Worm (Caenorhabditis elegans) whole organism, mixed stage, embryonic: ENCODE measurements around the gene T19D2.13.

ENCODE experiments used
- M03D4.4 ChIP-seq: sonication (generic microtip); optimal IDR thresholded peaks from 2 replicates; lab custom pipeline; 2017; ENCODE audit warnings: mild to moderate bottlenecking, missing genetic modification characterization, missing compliant biosample characterization
- bed-3 ChIP-seq: fragments of 200-800 bp; sonication (Bioruptor generic); optimal IDR thresholded peaks from 3 replicates; lab custom pipeline; 2018; ENCODE audit warnings: mild to moderate bottlenecking, missing genetic modification characterization, moderate library complexity, missing compliant biosample characterization
- blmp-1 ChIP-seq: fragments of 150-350 bp; optimal IDR thresholded peaks from 2 replicates; lab custom pipeline; 2014; ENCODE audit warnings: missing biosample characterization, missing genetic modification characterization
- ceh-39 ChIP-seq: fragments of 150-350 bp; optimal IDR thresholded peaks from 2 replicates; lab custom pipeline; 2014; ENCODE audit warnings: missing biosample characterization, missing genetic modification characterization
- ceh-43 ChIP-seq: fragments of 200-800 bp; sonication (Bioruptor generic); optimal IDR thresholded peaks from 2 replicates; lab custom pipeline; 2018; ENCODE audit warnings: mild to moderate bottlenecking, missing genetic modification characterization, moderate library complexity, missing compliant biosample characterization
- ceh-83 ChIP-seq: fragments of 200-800 bp; sonication (Bioruptor generic); optimal IDR thresholded peaks from 2 replicates; lab custom pipeline; 2018; ENCODE audit warnings: mild to moderate bottlenecking, missing genetic modification characterization, missing compliant biosample characterization
- ces-1 ChIP-seq: fragments of 150-350 bp; optimal IDR thresholded peaks from 2 replicates; lab custom pipeline; 2014; ENCODE audit warnings: missing biosample characterization, missing genetic modification reagents, missing genetic modification characterization
- cnd-1 ChIP-seq: fragments of 200-800 bp; sonication (Bioruptor generic); optimal IDR thresholded peaks from 2 replicates; lab custom pipeline; 2018; ENCODE audit warnings: mild to moderate bottlenecking, missing genetic modification characterization, missing compliant biosample characterization
- elt-1 ChIP-seq: sonication (generic microtip); optimal IDR thresholded peaks from 2 replicates; lab custom pipeline; 2017; ENCODE audit warnings: missing genetic modification characterization, mild to moderate bottlenecking, missing compliant biosample characterization, antibody characterized with exemption, moderate library complexity, borderline replicate concordance; ENCODE audit not compliant: insufficient read depth
- elt-3 ChIP-seq: fragments of 150-350 bp; optimal IDR thresholded peaks from 2 replicates; lab custom pipeline; 2014; ENCODE audit warnings: missing biosample characterization, missing genetic modification characterization
- flh-1 ChIP-seq: fragments of 200-800 bp; sonication (Bioruptor generic); optimal IDR thresholded peaks from 2 replicates; lab custom pipeline; 2018; ENCODE audit warnings: mild to moderate bottlenecking, missing genetic modification characterization, moderate library complexity, missing compliant biosample characterization
- ham-2 ChIP-seq: fragments of 200-800 bp; sonication (Bioruptor generic); optimal IDR thresholded peaks from 2 replicates; lab custom pipeline; 2018; ENCODE audit warnings: mild to moderate bottlenecking, missing genetic modification characterization, missing compliant biosample characterization
- hlh-1 ChIP-seq: fragments of 150-350 bp; optimal IDR thresholded peaks from 2 replicates; lab custom pipeline; 2014; ENCODE audit warnings: missing biosample characterization, missing genetic modification reagents, missing genetic modification characterization
- lin-13 ChIP-seq: fragments of 150-350 bp; optimal IDR thresholded peaks from 2 replicates; lab custom pipeline; 2014; ENCODE audit warnings: missing biosample characterization, missing genetic modification characterization
- lin-32 ChIP-seq: fragments of 200-800 bp; sonication (Bioruptor generic); optimal IDR thresholded peaks from 2 replicates; lab custom pipeline; 2018; ENCODE audit warnings: mild to moderate bottlenecking, missing genetic modification characterization, missing compliant biosample characterization
- lsy-2 ChIP-seq: fragments of 150-350 bp; optimal IDR thresholded peaks from 2 replicates; lab custom pipeline; 2014; ENCODE audit warnings: missing biosample characterization, missing genetic modification characterization
- mep-1 ChIP-seq: fragments of 150-350 bp; optimal IDR thresholded peaks from 2 replicates; lab custom pipeline; 2017; ENCODE audit warnings: missing biosample characterization, missing genetic modification reagents, missing genetic modification characterization, inconsistent platforms
- mls-2 ChIP-seq: sonication (generic microtip); optimal IDR thresholded peaks from 2 replicates; lab custom pipeline; 2016; ENCODE audit warnings: mild to moderate bottlenecking, missing genetic modification characterization, moderate library complexity, missing compliant biosample characterization
- nhr-12 ChIP-seq: fragments of 150-350 bp; optimal IDR thresholded peaks from 2 replicates; lab custom pipeline; 2014; ENCODE audit warnings: missing biosample characterization, missing genetic modification characterization
- nhr-2 ChIP-seq: fragments of 150-350 bp; optimal IDR thresholded peaks from 2 replicates; lab custom pipeline; 2014; ENCODE audit warnings: missing biosample characterization, missing genetic modification characterization
- nhr-237 ChIP-seq: fragments of 150-350 bp; optimal IDR thresholded peaks from 2 replicates; lab custom pipeline; 2014; ENCODE audit warnings: missing biosample characterization, missing genetic modification characterization
- nhr-28 ChIP-seq: fragments of 150-350 bp; optimal IDR thresholded peaks from 2 replicates; lab custom pipeline; 2014; ENCODE audit warnings: missing biosample characterization, missing genetic modification characterization
- nhr-76 ChIP-seq: sonication (generic microtip); optimal IDR thresholded peaks from 2 replicates; lab custom pipeline; 2017; ENCODE audit warnings: missing biosample characterization, missing genetic modification characterization
- pha-4 ChIP-seq: fragments of 150-350 bp; optimal IDR thresholded peaks from 2 replicates; lab custom pipeline; 2018; ENCODE audit warnings: missing biosample characterization, missing genetic modification reagents, missing genetic modification characterization
- sem-2 ChIP-seq: fragments of 200-800 bp; sonication (Bioruptor generic); optimal IDR thresholded peaks from 2 replicates; lab custom pipeline; 2018; ENCODE audit warnings: mild to moderate bottlenecking, missing genetic modification characterization, missing compliant biosample characterization
- sptf-1 ChIP-seq: sonication (generic microtip); optimal IDR thresholded peaks from 2 replicates; lab custom pipeline; 2017; ENCODE audit warnings: mild to moderate bottlenecking, missing genetic modification characterization, moderate library complexity, missing compliant biosample characterization
- tbx-8 ChIP-seq: fragments of 200-800 bp; sonication (Bioruptor generic); optimal IDR thresholded peaks from 2 replicates; lab custom pipeline; 2018; ENCODE audit warnings: mild to moderate bottlenecking, missing genetic modification characterization, moderate library complexity, missing compliant biosample characterization
- unc-120 ChIP-seq: sonication (generic microtip); optimal IDR thresholded peaks from 2 replicates; lab custom pipeline; 2017; ENCODE audit warnings: missing genetic modification characterization, missing compliant biosample characterization; ENCODE audit not compliant: poor library complexity, severe bottlenecking
- unc-39 ChIP-seq: fragments of 150-350 bp; optimal IDR thresholded peaks from 2 replicates; lab custom pipeline; 2014; ENCODE audit warnings: missing biosample characterization, missing genetic modification characterization
- unc-62 ChIP-seq: fragments of 150-350 bp; optimal IDR thresholded peaks from 2 replicates; lab custom pipeline; 2014; ENCODE audit warnings: missing biosample characterization, missing genetic modification reagents, missing genetic modification characterization

Gene T19D2.13

ce11 chrX:3949763-3950162 lies 7.6 kb upstream of the T19D2.13 start:
- TF ChIP-seq ceh-43 (GFP tag; lab: Kevin White, UChicago) (no peak), unc-39 (tag; lab: Kevin White, UChicago) (no peak), nhr-2 (tag; lab: Kevin White, UChicago) (no peak), nhr-76 (tag; lab: Kevin White, UChicago) (no peak), lin-13 (tag; lab: Kevin White, UChicago) (no peak), lsy-2 (tag; lab: Kevin White, UChicago) (no peak)

- TF ChIP-seq sptf-1 (tag; lab: Kevin White, UChicago) (no peak), unc-62 (GFP tag; lab: Kevin White, UChicago) (no peak), ham-2 (GFP tag; lab: Kevin White, UChicago) (no peak), ceh-39 (tag; lab: Kevin White, UChicago) (no peak), nhr-76 (tag; lab: Kevin White, UChicago) (no peak), nhr-2 (tag; lab: Kevin White, UChicago) (no peak), elt-1 (tag; lab: Kevin White, UChicago) (no peak), pha-4 (tag; lab: Kevin White, UChicago) (no peak), cnd-1 (tag; lab: Kevin White, UChicago) (no peak), ceh-43 (GFP tag; lab: Kevin White, UChicago) (no peak), nhr-237 (no peak), flh-1 (GFP tag; lab: Kevin White, UChicago) (no peak), M03D4.4 (tag; lab: Kevin White, UChicago) (no peak), lin-13 (tag; lab: Kevin White, UChicago) (no peak), ces-1 (no peak)
Measured at ce11 chrX:3949026-3949425, 6.9 kb upstream of the T19D2.13 start.

- no peak for TF ChIP-seq ceh-39 (tag; lab: Kevin White, UChicago)
- TF ChIP-seq pha-4 (tag; lab: Kevin White, UChicago), result peak; percentile 39
- no peak for TF ChIP-seq ham-2 (GFP tag; lab: Kevin White, UChicago)
- TF ChIP-seq nhr-12 (tag; lab: Kevin White, UChicago), result no peak
- no peak for TF ChIP-seq ceh-43 (GFP tag; lab: Kevin White, UChicago)
- no peak for TF ChIP-seq mls-2 (tag; lab: Kevin White, UChicago)
- TF ChIP-seq flh-1 (GFP tag; lab: Kevin White, UChicago), result no peak
- peak; percentile 34 for TF ChIP-seq ces-1
- no peak for TF ChIP-seq bed-3 (GFP tag; lab: Kevin White, UChicago)
- TF ChIP-seq nhr-28 (tag; lab: Kevin White, UChicago), result no peak
- peak; percentile 88 for TF ChIP-seq unc-120
- no peak for TF ChIP-seq M03D4.4 (tag; lab: Kevin White, UChicago)
- no peak for TF ChIP-seq elt-1 (tag; lab: Kevin White, UChicago)
- no peak for TF ChIP-seq cnd-1 (tag; lab: Kevin White, UChicago)
Measured at ce11 chrX:3945681-3946080, 3.5 kb upstream of the T19D2.13 start.

ce11 chrX:3944961-3945587 lies 2.9 kb upstream of the T19D2.13 start:
- TF ChIP-seq flh-1 (GFP tag; lab: Kevin White, UChicago) (no peak), ces-1 (peak; percentile 77), sem-2 (GFP tag; lab: Kevin White, UChicago) (no peak), mep-1 (tag; lab: Kevin White, UChicago) (no peak), sptf-1 (tag; lab: Kevin White, UChicago) (no peak), tbx-8 (GFP tag; lab: Kevin White, UChicago) (no peak)
- TF ChIP-seq, all 35 proteins: peak for 1

- TF ChIP-seq nhr-237, result no peak
- no peak for TF ChIP-seq lin-32 (GFP tag; lab: Kevin White, UChicago)
- no peak for TF ChIP-seq elt-3 (tag; lab: Kevin White, UChicago)
- no peak for TF ChIP-seq sptf-1 (tag; lab: Kevin White, UChicago)
- TF ChIP-seq M03D4.4 (tag; lab: Kevin White, UChicago), result no peak
- TF ChIP-seq ceh-43 (GFP tag; lab: Kevin White, UChicago), result no peak
- TF ChIP-seq blmp-1 (tag; lab: Kevin White, UChicago), result no peak
- no peak for TF ChIP-seq flh-1 (GFP tag; lab: Kevin White, UChicago)
- no peak for TF ChIP-seq nhr-28 (tag; lab: Kevin White, UChicago)
- no peak for TF ChIP-seq nhr-12 (tag; lab: Kevin White, UChicago)
- TF ChIP-seq ceh-83 (GFP tag; lab: Kevin White, UChicago), result no peak
- no peak for TF ChIP-seq unc-39 (tag; lab: Kevin White, UChicago)
- TF ChIP-seq pha-4 (tag; lab: Kevin White, UChicago), result no peak
- no peak for TF ChIP-seq tbx-8 (GFP tag; lab: Kevin White, UChicago)
- no peak for TF ChIP-seq ceh-39 (tag; lab: Kevin White, UChicago)
- TF ChIP-seq hlh-1 (tag; lab: Kevin White, UChicago), result no peak
- TF ChIP-seq unc-62 (GFP tag; lab: Kevin White, UChicago), result no peak
- no peak for TF ChIP-seq lin-13 (tag; lab: Kevin White, UChicago)
Measured at ce11 chrX:3944073-3944472, 1.9 kb upstream of the T19D2.13 start.
